Worm (Caenorhabditis elegans): ENCODE results near the gene C27F2.6.

DNA sequence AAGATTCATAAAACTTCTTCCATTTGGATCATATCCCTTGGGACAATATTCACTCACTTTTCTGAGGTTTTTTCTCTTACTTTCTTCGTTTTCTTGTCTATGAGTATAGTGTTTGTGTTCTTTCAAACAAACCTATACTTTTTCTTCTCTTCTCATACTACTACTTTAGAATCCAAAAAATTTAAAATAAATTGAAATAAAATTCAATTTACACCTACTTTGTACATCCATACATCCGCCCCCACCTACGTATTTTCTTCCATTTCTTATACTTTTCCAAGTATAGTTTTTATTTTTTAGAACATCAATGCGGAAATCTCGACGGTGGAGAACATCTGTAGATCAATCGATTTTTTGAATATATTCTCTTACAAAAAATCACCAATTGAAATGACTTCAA, 15.0 kb downstream of the C27F2.6 start, which contains the start of gene nca-2:
- TF ChIP-seq ama-1 (optimal IDR thresholded peaks at IDR 0.05) (no peak), ceh-13 (GFP tag; optimal IDR thresholded peaks at IDR 0.05) (no peak), flt-1 (GFP tag; IDR thresholded peaks at IDR 0.05) (no peak), hnd-1 (tag; optimal IDR thresholded peaks at IDR 0.05) (no peak), scrt-1 (GFP tag; IDR thresholded peaks at IDR 0.05) (no peak), tra-4 (tag; optimal IDR thresholded peaks at IDR 0.05) (no peak), ceh-36 (tag; optimal IDR thresholded peaks at IDR 0.05) (no peak), hmg-4 (GFP tag; optimal IDR thresholded peaks at IDR 0.05) (no peak)
